Fruit fly (Drosophila melanogaster) whole organism, pupa: ENCODE data around the gene Peritrophin-15b.

Experiments used
- CG12605 ChIP-seq: fragments of 200-800 bp; sonication (Bioruptor generic); IDR thresholded peaks from 2 replicates; pipeline ENCODE4 v1.3.6; 2022; ENCODE audit warnings: missing biosample characterization, missing genetic modification characterization
- CG13204 ChIP-seq: fragments of 200-800 bp; sonication (Bioruptor generic); optimal IDR thresholded peaks from 2 replicates; lab custom pipeline; 2018; ENCODE audit warnings: missing biosample characterization, mild to moderate bottlenecking, missing genetic modification characterization, moderate library complexity
- CG14655 ChIP-seq: fragments of 200-800 bp; sonication (Bioruptor generic); optimal IDR thresholded peaks from 3 replicates; lab custom pipeline; 2017; ENCODE audit warnings: mild to moderate bottlenecking, missing biosample characterization, missing genetic modification reagents, missing genetic modification characterization
- CG32121 ChIP-seq: fragments of 200-800 bp; sonication (Bioruptor generic); IDR thresholded peaks from 2 replicates; pipeline ENCODE4 v1.3.6; 2022; ENCODE audit warnings: missing biosample characterization, missing genetic modification characterization
- CG34367 ChIP-seq: fragments of 200-800 bp; sonication (Bioruptor generic); optimal IDR thresholded peaks from 2 replicates; lab custom pipeline; 2018; ENCODE audit warnings: missing biosample characterization, mild to moderate bottlenecking, missing genetic modification characterization
- CG4496 ChIP-seq: fragments of 200-800 bp; sonication (Bioruptor generic); IDR thresholded peaks from 3 replicates; pipeline ENCODE4 v1.3.6; 2022; ENCODE audit warnings: missing biosample characterization, missing genetic modification characterization
- CG8159 ChIP-seq: fragments of 200-800 bp; sonication (Bioruptor generic); optimal IDR thresholded peaks from 3 replicates; lab custom pipeline; 2018; ENCODE audit warnings: missing biosample characterization, mild to moderate bottlenecking, missing genetic modification characterization, moderate library complexity
- EcR ChIP-seq: fragments of 200-800 bp; sonication (Bioruptor generic); optimal IDR thresholded peaks from 3 replicates; lab custom pipeline; 2019; ENCODE audit warnings: missing biosample characterization, missing genetic modification characterization, mild to moderate bottlenecking, moderate library complexity, missing genetic modification reagents
- Ets98B ChIP-seq: fragments of 200-800 bp; sonication (Bioruptor generic); IDR thresholded peaks from 2 replicates; pipeline ENCODE4 v1.3.6; 2022; ENCODE audit warnings: missing biosample characterization, missing genetic modification characterization
- fd96Ca ChIP-seq: fragments of 200-800 bp; sonication (Bioruptor generic); IDR thresholded peaks from 3 replicates; pipeline ENCODE4 v1.3.6; 2022; ENCODE audit warnings: missing biosample characterization, missing genetic modification characterization
- rn ChIP-seq: fragments of 200-800 bp; sonication (Bioruptor generic); IDR thresholded peaks from 2 replicates; pipeline ENCODE4 v1.3.6; 2022; ENCODE audit warnings: missing biosample characterization, missing genetic modification characterization

- TF ChIP-seq CG8159 (peak; percentile 38), CG12605 (peak; percentile 36; the same call in 1 of the 2 replicates), EcR (GFP tag; lab: Kevin White, UChicago) (peak; percentile 31), CG13204 (peak; percentile 66), CG4496 (peak; percentile 57; the same call in 1 of the 3 replicates), CG32121 (GFP tag; lab: Robert Waterston, UW) (no peak), CG34367 (tag; lab: Kevin White, UChicago) (peak; percentile 43), rn (GFP tag; lab: Robert Waterston, UW) (no peak), fd96Ca (GFP tag; lab: Robert Waterston, UW) (no peak), CG14655 (GFP tag; lab: Kevin White, UChicago) (peak; percentile 22), Ets98B (GFP tag; lab: Robert Waterston, UW) (no peak)
Measured at dm6 chr2L:8420259-8420930, 25.7 kb upstream of the Peritrophin-15b start.
